Fruit fly (Drosophila melanogaster) S2 (cell line): ENCODE results near the gene Ugt36A1.

Experiments used
- CG8478 ChIP-seq: fragments of >200 bp; optimal IDR thresholded peaks from 2 replicates; lab custom pipeline; 2018
- CTCF ChIP-seq, 2 experiments: fragments of >200 bp; optimal IDR thresholded peaks; 2 replicates each; lab custom pipeline; 2018

Ugt36A1 gene

dm6 chr2L:3615156-3615555 is 3.7 kb upstream of the Ugt36A1 start:
- TF ChIP-seq CTCF (optimal IDR thresholded peaks at IDR 0.05; lab: Kevin White, UChicago) (no peak), CG8478 (lab: Kevin White, UChicago) (no peak)

- TF ChIP-seq CTCF (optimal IDR thresholded peaks at IDR 0.05; lab: Kevin White, UChicago) (no peak), CG8478 (lab: Kevin White, UChicago) (no peak)
Measured at dm6 chr2L:3621604-3622003, 2.7 kb downstream of the Ugt36A1 start, which contains the start of gene CG15418. Gene CG15418 (minus strand): TSS chr2L:3621704.

- TF ChIP-seq CG8478 (lab: Kevin White, UChicago): no peak
- no peak for TF ChIP-seq CTCF (optimal IDR thresholded peaks at IDR 0.05; lab: Kevin White, UChicago)
Measured at dm6 chr2L:3624784-3625183, 5.9 kb downstream of the Ugt36A1 start.

dm6 chr2L:3628819-3629218 is 9.9 kb downstream of the Ugt36A1 start:
- TF ChIP-seq CTCF (optimal IDR thresholded peaks at IDR 0.05; lab: Kevin White, UChicago): no peak
- TF ChIP-seq CG8478 (lab: Kevin White, UChicago): no peak

dm6 chr2L:3629466-3629865 is 10.6 kb downstream of the Ugt36A1 start:
- no peak for TF ChIP-seq CG8478 (lab: Kevin White, UChicago)
- TF ChIP-seq CTCF (optimal IDR thresholded peaks at IDR 0.05; lab: Kevin White, UChicago): no peak

dm6 chr2L:3630763-3631162 is 11.9 kb downstream of the Ugt36A1 start:
- TF ChIP-seq CTCF (optimal IDR thresholded peaks at IDR 0.05; lab: Kevin White, UChicago): no peak
- no peak for TF ChIP-seq CG8478 (lab: Kevin White, UChicago)

dm6 chr2L:3631262-3632046 is 12.6 kb downstream of the Ugt36A1 start:
- TF ChIP-seq CG8478 (lab: Kevin White, UChicago) (no peak), CTCF (optimal IDR thresholded peaks at IDR 0.05; lab: Kevin White, UChicago) (no peak)

DNA sequence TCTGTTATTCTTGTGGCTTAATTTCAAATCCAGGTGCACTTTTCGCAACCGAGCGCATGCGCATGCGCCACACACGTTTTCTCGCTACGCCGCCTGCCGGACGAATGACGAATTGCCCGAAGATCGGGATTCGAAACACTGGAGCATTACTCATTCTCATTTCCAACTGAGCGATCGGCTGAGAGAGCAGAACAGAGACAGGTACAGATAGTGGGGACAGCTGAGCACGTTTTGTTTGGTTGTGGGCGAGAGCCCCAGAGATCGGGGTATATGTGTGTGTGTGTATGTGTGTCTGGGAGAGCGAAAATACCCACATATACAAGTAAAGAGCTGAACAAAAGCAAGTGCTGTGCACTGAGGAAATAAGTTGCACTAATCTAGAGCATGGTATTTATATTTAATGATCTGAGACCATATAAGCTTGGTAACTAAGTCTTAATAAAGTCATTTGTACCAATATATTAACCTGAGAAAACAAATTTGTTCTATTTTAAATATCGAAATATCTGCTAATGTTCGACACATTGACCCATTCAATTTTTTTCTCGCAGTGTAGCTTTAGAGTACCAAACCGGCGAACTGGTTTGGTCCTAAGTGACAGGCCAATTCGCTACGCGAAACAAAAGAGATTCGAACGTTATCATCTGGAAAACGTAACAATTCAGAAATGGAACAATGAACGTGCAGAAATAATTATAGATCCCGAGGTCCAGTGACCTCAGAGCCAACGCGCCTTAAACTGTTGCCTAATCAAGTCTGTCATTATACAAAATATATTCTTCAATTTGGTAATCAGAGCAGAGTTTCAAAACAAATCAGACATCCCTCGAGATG is 13.4 kb downstream of the Ugt36A1 start:
- TF ChIP-seq CG8478 (lab: Kevin White, UChicago) (no peak), CTCF (optimal IDR thresholded peaks at IDR 0.05; lab: Kevin White, UChicago) (peak; percentile 76 to 77)

dm6 chr2L:3633871-3634270 is 15.0 kb downstream of the Ugt36A1 start:
- TF ChIP-seq CG8478 (lab: Kevin White, UChicago): no peak
- peak; percentile 30 to 66 for TF ChIP-seq CTCF (optimal IDR thresholded peaks at IDR 0.05; lab: Kevin White, UChicago)

dm6 chr2L:3635444-3635843 is 16.5 kb downstream of the Ugt36A1 start:
- TF ChIP-seq CG8478 (lab: Kevin White, UChicago) (no peak), CTCF (optimal IDR thresholded peaks at IDR 0.05; lab: Kevin White, UChicago) (no peak)

- TF ChIP-seq CG8478 (lab: Kevin White, UChicago): no peak
- no peak for TF ChIP-seq CTCF (optimal IDR thresholded peaks at IDR 0.05; lab: Kevin White, UChicago)
Measured at dm6 chr2L:3639924-3640323, 21.0 kb downstream of the Ugt36A1 start.

DNA sequence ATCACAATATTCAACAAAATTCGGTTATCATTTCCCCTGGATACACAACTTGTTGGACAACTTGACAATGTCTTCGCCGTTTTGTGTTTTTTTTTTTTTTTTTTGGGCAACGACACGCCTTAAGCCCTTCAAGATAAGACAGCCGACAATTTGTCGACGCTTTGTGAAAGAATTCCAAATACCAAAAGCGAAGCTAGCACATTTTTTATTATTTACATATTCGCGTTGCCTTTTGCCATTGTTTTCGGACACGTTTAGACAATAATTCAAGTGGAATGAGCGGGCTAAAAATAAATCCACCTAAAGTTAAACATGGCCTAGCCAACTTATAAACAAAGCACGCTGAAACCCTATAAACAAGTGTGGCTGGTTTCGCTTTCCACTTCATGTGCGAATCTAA is 22.1 kb downstream of the Ugt36A1 start:
- TF ChIP-seq CG8478 (lab: Kevin White, UChicago) (no peak), CTCF (optimal IDR thresholded peaks at IDR 0.05; lab: Kevin White, UChicago) (no peak)

DNA sequence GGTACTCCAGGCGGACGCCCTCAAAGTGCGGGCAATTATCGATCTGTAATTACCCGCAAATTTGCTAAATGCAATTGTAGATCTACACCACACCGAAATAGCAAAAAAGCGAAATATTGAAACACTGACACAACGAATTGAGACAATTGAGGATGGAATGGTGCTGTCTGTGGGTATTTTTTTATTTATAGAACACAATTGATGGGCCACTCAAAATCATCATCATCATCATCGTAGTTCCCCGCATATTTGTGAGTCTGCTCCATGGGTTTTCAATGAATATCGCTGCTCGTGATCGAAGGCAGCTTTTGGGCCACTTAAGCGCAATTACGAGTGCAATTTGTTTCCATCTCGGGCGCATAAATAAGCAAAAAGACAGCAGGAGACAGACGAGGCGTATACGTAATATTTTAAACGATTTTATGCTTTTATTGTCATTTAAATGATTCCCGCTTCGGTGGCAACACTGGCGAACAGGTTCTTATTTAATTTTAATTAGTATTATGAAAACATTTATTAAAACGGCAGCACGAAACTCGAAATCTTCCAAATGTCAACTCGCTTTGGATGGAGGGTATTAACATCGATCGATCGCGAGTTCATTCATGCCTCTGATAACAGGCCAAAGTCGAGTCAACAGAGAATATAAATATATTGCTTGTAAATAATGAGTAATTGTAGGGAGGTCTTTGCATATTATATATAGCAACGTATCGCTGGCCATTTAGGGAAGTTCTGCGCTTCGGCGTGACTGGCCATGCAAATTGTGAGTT is 23.4 kb downstream of the Ugt36A1 start:
- TF ChIP-seq CTCF (optimal IDR thresholded peaks at IDR 0.05; lab: Kevin White, UChicago) (no peak), CG8478 (lab: Kevin White, UChicago) (no peak)

DNA sequence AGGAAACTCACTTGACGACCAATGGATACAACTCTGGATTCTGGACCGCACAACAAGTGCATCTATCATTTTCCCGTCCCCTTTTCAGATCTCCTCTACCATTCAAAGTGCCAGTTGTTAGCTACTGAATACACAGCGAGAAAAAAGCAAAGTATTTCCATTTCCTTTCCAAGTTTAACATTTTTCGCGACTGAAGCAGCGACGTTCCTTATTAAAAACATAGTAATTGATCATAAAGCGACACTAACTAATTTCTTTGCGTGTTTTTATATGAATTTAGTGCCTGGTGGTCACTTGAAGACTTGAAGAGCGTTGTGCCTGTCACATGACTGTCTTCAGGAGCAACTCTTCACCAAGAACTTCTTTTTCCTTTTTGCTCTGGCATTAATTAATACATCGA is 26.4 kb downstream of the Ugt36A1 start:
- TF ChIP-seq CG8478 (lab: Kevin White, UChicago) (no peak), CTCF (optimal IDR thresholded peaks at IDR 0.05; lab: Kevin White, UChicago) (no peak)
